Fruit fly (Drosophila melanogaster): Measurements from ENCODE around the gene nAChRbeta2.

Gene nAChRbeta2

DNA sequence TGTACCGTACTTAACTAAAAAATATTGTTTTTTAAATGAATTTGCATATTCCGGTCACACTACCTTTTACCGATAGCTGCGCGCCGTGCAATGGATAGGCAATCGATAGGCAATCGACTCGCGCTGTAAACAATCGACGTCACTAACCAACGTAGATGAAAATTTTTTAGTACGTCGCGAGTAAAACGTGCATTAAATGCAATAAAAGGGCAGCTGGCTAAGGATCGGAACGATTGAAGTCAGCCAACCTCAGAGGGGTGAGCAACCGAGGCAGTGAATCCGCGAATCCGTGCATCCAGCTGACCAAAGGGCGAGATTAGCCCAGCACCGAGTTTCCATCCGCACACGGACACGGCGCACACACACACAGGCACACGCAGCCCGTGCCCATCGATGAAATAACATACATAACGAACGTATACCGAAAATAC lies 3.3 kb upstream of the nAChRbeta2 start, which contains the start of gene Pp1alpha-96A (continued):
- TF ChIP-seq luna (GFP tag; optimal IDR thresholded peaks at IDR 0.05) (no peak), CG32532 (GFP tag; IDR thresholded peaks at IDR 0.05) (no peak), CG10321 (GFP tag; IDR thresholded peaks at IDR 0.05) (no peak), Six4 (GFP tag; optimal IDR thresholded peaks at IDR 0.05) (no peak), CG11696 (GFP tag; IDR thresholded peaks at IDR 0.05) (no peak), CG30431 (GFP tag; optimal IDR thresholded peaks at IDR 0.05) (no peak), dpn (GFP tag; optimal IDR thresholded peaks at IDR 0.05) (no peak), eve (GFP tag; optimal IDR thresholded peaks at IDR 0.05) (no peak), CG2875 (GFP tag; optimal IDR thresholded peaks at IDR 0.05) (no peak), bbx (GFP tag; IDR thresholded peaks at IDR 0.05; ENCODE audit: partially characterized antibody) (peak; percentile 86), CG6254 (GFP tag; optimal IDR thresholded peaks at IDR 0.05) (no peak), NC2α (GFP tag; optimal IDR thresholded peaks at IDR 0.05) (no peak), CG7839 (tag; optimal IDR thresholded peaks at IDR 0.05) (no peak), her (GFP tag; optimal IDR thresholded peaks at IDR 0.05) (no peak), ind (GFP tag; optimal IDR thresholded peaks at IDR 0.05) (peak; percentile 11), CG32772 (GFP tag; IDR thresholded peaks at IDR 0.05) (no peak), repo (GFP tag; optimal IDR thresholded peaks at IDR 0.05) (no peak), sr (GFP tag; IDR thresholded peaks at IDR 0.05) (no peak), HmgZ (tag; optimal IDR thresholded peaks at IDR 0.05) (peak; percentile 24), GATAe (GFP tag; conservative IDR thresholded peaks at IDR 0.05) (no peak), ac (GFP tag; optimal IDR thresholded peaks at IDR 0.05) (no peak), exex (tag; optimal IDR thresholded peaks at IDR 0.05) (no peak), vfl (GFP tag; optimal IDR thresholded peaks at IDR 0.05) (no peak), Oaz (GFP tag; IDR thresholded peaks at IDR 0.05) (no peak), Dll (GFP tag; IDR thresholded peaks at IDR 0.05; ENCODE audit: partially characterized antibody) (peak; percentile 86), ash1 (GFP tag; optimal IDR thresholded peaks at IDR 0.05) (no peak), CG5953 (GFP tag; IDR thresholded peaks at IDR 0.05) (no peak), Asciz (GFP tag; optimal IDR thresholded peaks at IDR 0.05) (no peak), PHDP (tag; optimal IDR thresholded peaks at IDR 0.05) (no peak), ab (GFP tag; optimal IDR thresholded peaks at IDR 0.05) (no peak), CG1529 (GFP tag; optimal IDR thresholded peaks at IDR 0.05) (no peak), NfI (GFP tag; optimal IDR thresholded peaks at IDR 0.05) (no peak), MESR4 (GFP tag; optimal IDR thresholded peaks at IDR 0.05) (peak; percentile 98), tin (GFP tag; optimal IDR thresholded peaks at IDR 0.05) (no peak), Doc3 (GFP tag; IDR thresholded peaks at IDR 0.05; ENCODE audit: partially characterized antibody) (peak; percentile 78), Adf1 (GFP tag; IDR thresholded peaks at IDR 0.05) (0 out of 2 replicates have a peak, but pooled peaks have one; percentile 7), CG12104 (GFP tag; optimal IDR thresholded peaks at IDR 0.05) (no peak), chinmo (GFP tag; IDR thresholded peaks at IDR 0.05; ENCODE audit: partially characterized antibody) (peak; percentile 55; the same call in 1 of the 4 replicates), CG14441 (GFP tag; IDR thresholded peaks at IDR 0.05) (no peak), HmgD (GFP tag; optimal IDR thresholded peaks at IDR 0.05) (peak; percentile 11), CG8924 (tag; optimal IDR thresholded peaks at IDR 0.05) (peak; percentile 27), CG3995 (GFP tag; optimal IDR thresholded peaks at IDR 0.05) (peak; percentile 20), CG13624 (GFP tag; optimal IDR thresholded peaks at IDR 0.05) (peak; percentile 67), cato (GFP tag; optimal IDR thresholded peaks at IDR 0.05; ENCODE audit: borderline replicate concordance) (no peak), Mrtf (GFP tag; IDR thresholded peaks at IDR 0.05) (no peak), insv (GFP tag; optimal IDR thresholded peaks at IDR 0.05) (no peak), ttk (GFP tag; IDR thresholded peaks at IDR 0.05) (no peak), esg (GFP tag; conservative IDR thresholded peaks at IDR 0.05) (no peak), Oli (tag; optimal IDR thresholded peaks at IDR 0.05) (no peak), CG33557 (GFP tag; optimal IDR thresholded peaks at IDR 0.05) (no peak), ci (GFP tag; IDR thresholded peaks at IDR 0.05) (no peak), CG8281 (tag; optimal IDR thresholded peaks at IDR 0.05) (no peak)
